Fruit fly (Drosophila melanogaster) whole organism, embryonic: Measurements from ENCODE around the gene PolD2.

Experiments used
- Blimp-1 ChIP-seq: fragments of 200-800 bp; sonication (Bioruptor generic); optimal IDR thresholded peaks from 3 replicates; lab custom pipeline; 2018; ENCODE audit warnings: missing biosample characterization, missing genetic modification characterization, mild to moderate bottlenecking, moderate library complexity, missing genetic modification reagents
- CG12219 ChIP-seq: fragments of 200-800 bp; sonication (Bioruptor generic); optimal IDR thresholded peaks from 3 replicates; lab custom pipeline; 2018; ENCODE audit warnings: missing biosample characterization, mild to moderate bottlenecking, missing genetic modification characterization
- CG12744 ChIP-seq: fragments of 200-800 bp; sonication (Bioruptor generic); optimal IDR thresholded peaks from 2 replicates; lab custom pipeline; 2016; ENCODE audit warnings: missing biosample characterization, missing genetic modification characterization
- CG12769 ChIP-seq: fragments of 200-800 bp; sonication (Bioruptor generic); optimal IDR thresholded peaks from 2 replicates; lab custom pipeline; 2019; ENCODE audit warnings: missing biosample characterization, mild to moderate bottlenecking, missing genetic modification characterization, moderate library complexity
- CG15479 ChIP-seq: fragments of 200-800 bp; sonication (Bioruptor generic); optimal IDR thresholded peaks from 3 replicates; lab custom pipeline; 2019; ENCODE audit warnings: missing biosample characterization, mild to moderate bottlenecking, missing genetic modification characterization, moderate library complexity
- CG16779 ChIP-seq: fragments of 200-800 bp; sonication (Bioruptor generic); IDR thresholded peaks from 2 replicates; pipeline ENCODE4 v1.3.6; 2022; ENCODE audit warnings: missing biosample characterization, missing genetic modification characterization
- CG17359 ChIP-seq: fragments of 200-800 bp; sonication (Bioruptor generic); optimal IDR thresholded peaks from 3 replicates; lab custom pipeline; 2018; ENCODE audit warnings: missing biosample characterization, mild to moderate bottlenecking, missing genetic modification characterization, moderate library complexity
- CG17612 ChIP-seq: fragments of 200-800 bp; sonication (Bioruptor generic); IDR thresholded peaks from 2 replicates; pipeline ENCODE4 v1.3.6; 2022; ENCODE audit warnings: missing biosample characterization, missing genetic modification characterization
- CG17829 ChIP-seq: fragments of 200-800 bp; optimal IDR thresholded peaks from 2 replicates; lab custom pipeline; 2019; ENCODE audit warnings: missing biosample characterization, mild to moderate bottlenecking, missing genetic modification characterization, moderate library complexity
- CG2199 ChIP-seq: fragments of 200-800 bp; sonication (Bioruptor generic); IDR thresholded peaks from 3 replicates; pipeline ENCODE4 v1.3.6; 2022; ENCODE audit warnings: missing biosample characterization, missing genetic modification characterization
- CG4360 ChIP-seq: fragments of 200-800 bp; sonication (Bioruptor generic); IDR thresholded peaks from 2 replicates; pipeline ENCODE4 v1.3.6; 2022; ENCODE audit warnings: missing biosample characterization, missing genetic modification characterization
- CG5953 ChIP-seq: fragments of 200-800 bp; sonication (Bioruptor generic); IDR thresholded peaks from 2 replicates; pipeline ENCODE4 v1.3.6; 2022; ENCODE audit warnings: missing biosample characterization, missing genetic modification characterization
- CG6791 ChIP-seq: fragments of 200-800 bp; sonication (Bioruptor generic); IDR thresholded peaks from 3 replicates; pipeline ENCODE4 v1.3.6; 2022; ENCODE audit warnings: missing biosample characterization, missing genetic modification characterization; ENCODE audit not compliant: partially characterized antibody
- CG8944 ChIP-seq: fragments of 200-800 bp; sonication (Bioruptor generic); optimal IDR thresholded peaks from 3 replicates; lab custom pipeline; 2016; ENCODE audit warnings: missing biosample characterization, missing genetic modification characterization
- Dfd ChIP-seq, 2 experiments: fragments of >200 bp; optimal IDR thresholded peaks; 2 replicates each; lab custom pipeline; 2017; ENCODE audit warnings: missing biosample characterization in 2 of 2, missing genetic modification characterization in 2 of 2
- Dref ChIP-seq: fragments of 200-800 bp; sonication (Bioruptor generic); IDR thresholded peaks from 2 replicates; pipeline ENCODE4 v1.3.6; 2022; ENCODE audit warnings: missing biosample characterization, missing genetic modification characterization
- Opbp ChIP-seq: fragments of 200-800 bp; sonication (Bioruptor generic); IDR thresholded peaks from 3 replicates; pipeline ENCODE4 v1.3.6; 2022; ENCODE audit warnings: missing biosample characterization, missing genetic modification characterization; ENCODE audit not compliant: partially characterized antibody
- Pdp1 ChIP-seq, 2 experiments: fragments of 200-800 bp; sonication (Bioruptor generic); optimal IDR thresholded peaks; 3 replicates each; lab custom pipeline; 2016; ENCODE audit warnings: missing biosample characterization in 2 of 2, missing genetic modification characterization in 2 of 2, mild to moderate bottlenecking in 1 of 2, moderate library complexity in 1 of 2
- al ChIP-seq: fragments of 200-800 bp; sonication (Bioruptor generic); IDR thresholded peaks from 2 replicates; pipeline ENCODE4 v1.3.6; 2022; ENCODE audit warnings: missing biosample characterization, missing genetic modification characterization
- cg ChIP-seq: fragments of 200-800 bp; sonication (Bioruptor generic); optimal IDR thresholded peaks from 3 replicates; lab custom pipeline; 2019; ENCODE audit warnings: missing biosample characterization, mild to moderate bottlenecking, missing genetic modification characterization, moderate library complexity
- chinmo ChIP-seq: fragments of 200-800 bp; sonication (Bioruptor generic); IDR thresholded peaks from 4 replicates; pipeline ENCODE4 v1.3.6; 2022; ENCODE audit warnings: missing biosample characterization, missing genetic modification characterization; ENCODE audit not compliant: partially characterized antibody
- cwo ChIP-seq: fragments of 200-800 bp; sonication (Bioruptor generic); optimal IDR thresholded peaks from 3 replicates; lab custom pipeline; 2017; ENCODE audit warnings: missing biosample characterization, missing genetic modification characterization, mild to moderate bottlenecking, moderate library complexity, missing genetic modification reagents
- gcm ChIP-seq: fragments of 200-800 bp; sonication (Bioruptor generic); optimal IDR thresholded peaks from 2 replicates; lab custom pipeline; 2019; ENCODE audit warnings: missing biosample characterization, mild to moderate bottlenecking, missing genetic modification characterization, moderate library complexity
- grn ChIP-seq: fragments of 200-800 bp; sonication (Bioruptor generic); optimal IDR thresholded peaks from 3 replicates; lab custom pipeline; 2017; ENCODE audit warnings: missing biosample characterization, missing genetic modification characterization
- gsb-n ChIP-seq: fragments of 200-800 bp; sonication (Bioruptor generic); optimal IDR thresholded peaks from 3 replicates; lab custom pipeline; 2018; ENCODE audit warnings: missing biosample characterization, mild to moderate bottlenecking, missing genetic modification characterization
- mld ChIP-seq: fragments of 200-800 bp; sonication (Bioruptor generic); IDR thresholded peaks from 3 replicates; pipeline ENCODE4 v1.3.6; 2022; ENCODE audit warnings: missing biosample characterization, missing genetic modification characterization; ENCODE audit not compliant: partially characterized antibody
- sd ChIP-seq: fragments of 200-800 bp; sonication (Bioruptor generic); optimal IDR thresholded peaks from 3 replicates; lab custom pipeline; 2018; ENCODE audit warnings: missing biosample characterization, mild to moderate bottlenecking, missing genetic modification characterization, moderate library complexity
- sima ChIP-seq: fragments of 200-800 bp; sonication (Bioruptor generic); optimal IDR thresholded peaks from 2 replicates; lab custom pipeline; 2016; ENCODE audit warnings: missing biosample characterization, missing genetic modification characterization
- z ChIP-seq: fragments of 200-800 bp; sonication (Bioruptor generic); IDR thresholded peaks from 3 replicates; pipeline ENCODE4 v1.3.6; 2022; ENCODE audit warnings: missing biosample characterization, missing genetic modification characterization

Gene PolD2

DNA sequence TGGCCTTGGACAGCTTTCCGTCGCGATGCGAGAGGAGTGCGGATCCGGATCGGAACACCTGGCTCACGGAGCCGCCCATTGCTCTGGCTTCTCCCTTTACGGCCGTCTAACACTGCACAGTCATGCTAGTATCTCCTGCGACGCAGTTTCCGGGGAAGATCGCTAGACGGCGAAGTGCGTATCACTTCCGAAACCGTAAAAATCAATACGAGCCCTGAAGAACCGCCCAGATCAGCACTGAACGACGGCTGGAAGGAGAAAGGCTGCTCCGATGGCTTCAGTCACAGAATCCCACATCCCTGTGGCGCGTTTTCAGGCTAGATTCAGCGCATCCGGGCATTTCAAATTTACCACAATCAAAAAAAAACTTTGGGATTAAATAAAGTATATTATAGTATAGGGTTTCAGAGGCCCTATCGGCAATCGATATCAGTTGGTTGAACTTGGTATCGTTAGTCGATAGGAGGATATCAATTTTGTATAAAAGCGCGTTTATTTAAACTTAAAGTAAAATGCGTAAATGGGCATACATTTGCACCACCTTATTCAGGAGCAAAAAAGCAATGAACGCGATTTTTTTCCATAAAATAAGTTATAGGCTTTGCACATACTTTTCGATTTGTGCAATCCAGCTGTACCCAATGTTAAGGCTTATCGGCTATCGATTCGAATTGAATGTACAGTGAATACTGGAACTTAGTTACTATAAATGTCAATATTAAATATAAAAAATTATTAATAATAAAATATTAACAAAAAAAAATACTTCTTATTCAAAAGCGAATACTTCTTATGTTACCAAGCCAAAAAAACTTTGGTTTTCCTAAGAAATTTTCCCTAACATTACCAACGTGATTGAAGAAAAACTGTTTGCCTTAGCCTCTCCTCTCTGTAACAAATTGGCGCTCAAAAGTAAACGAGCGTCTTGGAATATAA, at the start of gene PolD2, which contains the start of gene CG13933 (continued):
- peak; percentile 65; the same call in 1 of the 4 replicates for TF ChIP-seq chinmo (GFP tag; lab: Robert Waterston, UW)
- TF ChIP-seq CG16779 (GFP tag; lab: Robert Waterston, UW) = peak; percentile 81

DNA sequence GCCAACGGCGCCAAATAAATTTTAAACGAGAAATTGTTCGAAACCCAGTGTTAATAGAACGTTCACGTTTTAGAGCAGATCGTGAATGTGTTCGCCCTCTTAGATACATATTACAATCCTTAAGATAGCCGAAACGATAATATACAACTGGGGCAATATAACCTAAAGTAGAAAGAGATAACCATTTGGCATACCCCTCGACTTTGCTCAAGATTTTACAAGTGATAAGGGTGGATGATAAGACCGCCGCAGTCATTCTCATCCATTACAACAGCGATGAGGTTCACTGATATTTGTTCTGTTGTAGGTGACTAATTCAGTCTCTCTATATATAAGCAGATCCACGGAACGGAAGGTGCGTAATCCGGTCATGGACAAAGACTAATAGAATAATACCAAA, 48.7 kb upstream of the PolD2 start:
- TF ChIP-seq CG12219 (GFP tag; lab: Kevin White, UChicago) = no peak
- peak in 1 of 2 experiments; percentile 2 for TF ChIP-seq Pdp1 (GFP tag; optimal IDR thresholded peaks at IDR 0.05; lab: Kevin White, UChicago)
- peak; percentile 20 for TF ChIP-seq grn
- no peak for TF ChIP-seq gsb-n (tag; lab: Kevin White, UChicago)
- no peak for TF ChIP-seq Dfd (GFP tag; optimal IDR thresholded peaks at IDR 0.05; lab: Kevin White, UChicago)
- peak; percentile 16 for TF ChIP-seq cwo
- peak; percentile 57 for TF ChIP-seq CG15479
- TF ChIP-seq CG17612 (GFP tag; lab: Robert Waterston, UW) = no peak
- TF ChIP-seq Dref (GFP tag; lab: Robert Waterston, UW) = no peak
- TF ChIP-seq CG6791 (GFP tag; lab: Robert Waterston, UW) = no peak
- TF ChIP-seq CG17359 = no peak

DNA sequence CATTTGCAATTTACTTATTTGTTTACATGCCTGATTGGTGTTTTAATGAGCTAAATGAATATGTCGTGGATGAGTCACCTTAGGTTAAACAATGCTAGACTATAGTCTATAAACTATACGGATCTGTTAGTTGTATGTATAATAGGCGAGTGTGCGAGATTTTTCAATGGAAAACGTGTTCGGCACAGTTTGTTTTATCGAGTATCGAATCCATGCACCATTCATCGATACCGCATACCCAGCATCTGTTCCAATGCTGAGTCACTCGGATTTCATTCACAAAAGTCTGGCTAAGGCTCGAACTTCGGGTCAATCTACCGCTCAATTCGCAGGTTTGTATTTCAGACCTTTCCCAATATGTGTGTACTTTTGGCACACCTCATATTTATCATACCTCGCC, 48.0 kb upstream of the PolD2 start:
- peak; percentile 56 for TF ChIP-seq CG15479
- 0 out of 3 replicates have a peak, but pooled peaks have one; percentile 56 for TF ChIP-seq CG2199
- TF ChIP-seq sima (GFP tag; lab: Kevin White, UChicago) = no peak
- TF ChIP-seq, all 482 proteins: peak for 2

DNA sequence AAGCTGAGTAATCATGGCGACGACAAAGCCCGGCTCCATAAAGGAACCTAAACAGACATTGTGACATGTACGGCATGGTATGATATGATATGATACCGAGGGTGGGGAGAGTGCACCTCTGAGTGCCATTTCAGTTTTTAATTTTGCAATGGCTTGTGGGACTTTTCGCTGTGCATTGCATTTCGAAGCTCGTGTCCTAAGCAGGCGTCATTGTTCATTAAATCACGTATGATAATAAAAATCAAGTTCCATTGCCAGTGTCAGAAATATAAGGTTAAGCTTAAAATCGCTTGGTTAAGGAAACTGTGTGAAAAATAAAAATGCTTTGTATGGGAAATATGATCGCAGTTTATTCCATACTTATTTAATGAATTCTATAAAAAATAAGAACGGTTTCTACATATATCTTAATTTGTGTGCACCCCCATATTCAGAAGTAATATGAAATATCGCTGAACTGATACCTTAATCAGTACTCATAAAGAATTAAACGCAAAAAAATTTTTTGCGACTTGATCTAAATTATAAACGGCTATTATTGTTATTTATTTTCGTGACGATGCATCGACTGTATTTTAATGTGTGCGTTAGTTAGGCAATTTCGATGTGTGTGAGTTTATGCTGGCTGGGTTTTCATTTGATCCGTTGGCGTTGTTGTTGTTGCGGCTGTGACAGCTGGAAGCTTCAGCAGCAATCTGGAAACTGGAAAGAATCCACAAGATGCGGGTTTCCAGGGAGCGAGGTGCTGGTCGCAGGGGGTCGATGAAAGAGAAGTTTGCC, 45.9 kb upstream of the PolD2 start:
- TF ChIP-seq CG2199 = 0 out of 3 replicates have a peak, but pooled peaks have one; percentile 20
- TF ChIP-seq CG12769 (tag; lab: Kevin White, UChicago) = no peak
- peak; percentile 69 for TF ChIP-seq CG4360 (GFP tag; lab: Robert Waterston, UW)
- peak; percentile 16; the same call in 1 of the 3 replicates for TF ChIP-seq Opbp (GFP tag; lab: Robert Waterston, UW)
- TF ChIP-seq al (GFP tag; lab: Robert Waterston, UW) = no peak
- TF ChIP-seq gcm = peak; percentile 96
- TF ChIP-seq CG8944 (GFP tag; lab: Kevin White, UChicago) = no peak

DNA sequence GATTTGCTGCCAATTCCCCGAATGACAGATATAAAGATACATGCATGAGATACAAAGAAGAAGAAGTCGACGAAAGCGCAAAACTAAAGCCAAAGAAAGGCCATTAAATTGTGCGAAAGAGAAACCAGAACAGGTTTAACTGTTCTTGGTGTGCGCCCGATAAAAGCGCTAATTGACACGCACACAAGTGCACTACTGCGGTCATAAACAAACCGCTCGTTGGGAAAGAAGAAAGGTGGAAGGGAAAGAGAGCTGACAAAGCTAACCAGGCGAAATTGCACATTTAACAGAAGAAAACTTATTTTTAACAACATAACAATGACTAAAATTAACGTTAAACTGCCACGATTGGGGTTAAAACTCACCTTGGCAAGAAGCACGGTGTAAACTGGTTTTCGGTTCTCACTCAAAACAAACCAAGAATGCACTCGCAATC, 45.3 kb upstream of the PolD2 start:
- peak; percentile 1; the same call in 1 of the 2 replicates for TF ChIP-seq CG4360 (GFP tag; lab: Robert Waterston, UW)
- peak; percentile 82 for TF ChIP-seq z (GFP tag; lab: Robert Waterston, UW)
- TF ChIP-seq sd = peak; percentile 15
- no peak for TF ChIP-seq mld (GFP tag; lab: Robert Waterston, UW)
- no peak for TF ChIP-seq CG12744
- TF ChIP-seq gcm = peak; percentile 8
- peak; percentile 48 for TF ChIP-seq cg (GFP tag; lab: Kevin White, UChicago)
- 0 out of 2 replicates have a peak, but pooled peaks have one; percentile 12 for TF ChIP-seq CG5953
- TF ChIP-seq Blimp-1 = peak; percentile 43
- peak; percentile 70; the same call in 1 of the 4 replicates for TF ChIP-seq chinmo (GFP tag; lab: Robert Waterston, UW)
- TF ChIP-seq CG17829 = no peak
